Fruit fly (Drosophila melanogaster) S2 (cell line): ENCODE measurements around the gene CG43796.

Experiments
- CG8478 ChIP-seq: fragments of >200 bp; optimal IDR thresholded peaks from 2 replicates; lab custom pipeline; 2018
- CTCF ChIP-seq, 2 experiments: fragments of >200 bp; optimal IDR thresholded peaks; 2 replicates each; lab custom pipeline; 2018

DNA sequence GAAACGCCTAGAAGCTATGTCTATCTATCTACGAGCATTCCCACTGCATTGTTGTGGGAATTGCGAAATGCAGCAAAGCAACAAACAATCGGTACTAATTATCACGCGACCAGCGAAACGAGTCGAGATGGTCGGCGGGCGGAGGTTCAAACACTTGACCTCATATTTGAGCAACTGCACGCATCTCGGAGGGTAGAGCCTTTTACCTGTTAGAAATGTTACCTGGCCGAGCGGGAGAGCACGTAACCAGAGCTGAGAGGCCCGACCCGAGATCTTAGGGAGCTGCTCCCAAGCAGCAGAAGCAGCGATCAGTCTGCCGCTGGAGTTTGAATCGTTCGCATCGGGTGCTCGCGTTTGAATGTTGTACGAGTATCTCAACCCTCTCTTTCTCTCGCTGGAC, 3.8 kb upstream of the CG43796 start:
- TF ChIP-seq CG8478 (lab: Kevin White, UChicago) (no peak), CTCF (optimal IDR thresholded peaks at IDR 0.05; lab: Kevin White, UChicago) (no peak)
